Worm (Caenorhabditis elegans) whole organism, L1 larva: Measurements from ENCODE around the gene swsn-7.
A peak's percentile ranks its signal among the peaks of the same experiment; 100 is the strongest.

Experiments used
- Y116A8C.19 ChIP-seq: sonication (generic microtip); optimal IDR thresholded peaks from 2 replicates; lab custom pipeline; 2016; ENCODE audit warnings: missing compliant biosample characterization, missing genetic modification characterization, borderline replicate concordance
- ama-1 ChIP-seq: fragments of 150-350 bp; optimal IDR thresholded peaks from 2 replicates; lab custom pipeline; 2014
- dsc-1 ChIP-seq: sonication (generic microtip); optimal IDR thresholded peaks from 2 replicates; lab custom pipeline; 2016; ENCODE audit warnings: mild to moderate bottlenecking, missing genetic modification characterization, missing compliant biosample characterization
- elt-3 ChIP-seq, 6 experiments: fragments of 150-350 bp in 1 of 6; sonication (generic microtip); optimal IDR thresholded peaks; 2 replicates each; lab custom pipeline; 2017 to 2018; ENCODE audit warnings: missing biosample characterization in 6 of 6, missing genetic modification characterization in 6 of 6, inconsistent platforms in 1 of 6
- jun-1 ChIP-seq: fragments of 150-350 bp; optimal IDR thresholded peaks from 2 replicates; lab custom pipeline; 2014; ENCODE audit warnings: missing biosample characterization, missing genetic modification reagents, missing genetic modification characterization
- lin-13 ChIP-seq: fragments of 150-350 bp; optimal IDR thresholded peaks from 2 replicates; lab custom pipeline; 2014; ENCODE audit warnings: missing biosample characterization, missing genetic modification reagents, missing genetic modification characterization
- lin-15B ChIP-seq: fragments of 150-350 bp; sonication (generic microtip); optimal IDR thresholded peaks from 3 replicates; lab custom pipeline; 2014; ENCODE audit warnings: missing biosample characterization, missing genetic modification characterization
- mdl-1 ChIP-seq, 2 experiments: fragments of 150-350 bp; optimal IDR thresholded peaks; 2 replicates each; lab custom pipeline; 2014 to 2017; ENCODE audit warnings: missing biosample characterization in 2 of 2, missing genetic modification characterization in 2 of 2, inconsistent platforms in 1 of 2
- pqm-1 ChIP-seq: sonication (generic microtip); optimal IDR thresholded peaks from 3 replicates; lab custom pipeline; 2017; ENCODE audit warnings: missing biosample characterization, missing genetic modification characterization
- skn-1 ChIP-seq: fragments of 150-350 bp; optimal IDR thresholded peaks from 2 replicates; lab custom pipeline; 2014; ENCODE audit warnings: missing biosample characterization, missing genetic modification characterization
- tbx-2 ChIP-seq: sonication (generic microtip); optimal IDR thresholded peaks from 2 replicates; lab custom pipeline; 2016; ENCODE audit warnings: missing genetic modification characterization, missing compliant biosample characterization
- unc-130 ChIP-seq: fragments of 150-350 bp; optimal IDR thresholded peaks from 2 replicates; lab custom pipeline; 2017; ENCODE audit warnings: missing biosample characterization, missing genetic modification characterization, inconsistent platforms
- xbp-1 ChIP-seq: sonication (generic microtip); optimal IDR thresholded peaks from 2 replicates; lab custom pipeline; 2016; ENCODE audit warnings: missing genetic modification characterization, missing compliant biosample characterization

- no peak for TF ChIP-seq jun-1 (tag; lab: Kevin White, UChicago)
- TF ChIP-seq ama-1, result no peak
- TF ChIP-seq xbp-1 (tag; lab: Kevin White, UChicago), result no peak
- TF ChIP-seq skn-1, result no peak
- TF ChIP-seq pqm-1 (tag; lab: Kevin White, UChicago), result no peak
- TF ChIP-seq lin-13 (GFP tag; lab: Kevin White, UChicago), result peak; percentile 33
- TF ChIP-seq lin-15B (tag; lab: Kevin White, UChicago), result no peak
- peak; percentile 33 for TF ChIP-seq tbx-2 (tag; lab: Kevin White, UChicago)
- TF ChIP-seq mdl-1 (tag; optimal IDR thresholded peaks at IDR 0.05; lab: Kevin White, UChicago), result peak in 1 of 2 experiments; percentile 51
- no peak for TF ChIP-seq Y116A8C.19 (tag; lab: Kevin White, UChicago)
- TF ChIP-seq unc-130, result no peak
- peak in 4 of 6 experiments; percentile 5 to 45 (median 30) for TF ChIP-seq elt-3 (tag; optimal IDR thresholded peaks at IDR 0.05; lab: Kevin White, UChicago)
- no peak for TF ChIP-seq dsc-1 (tag; lab: Kevin White, UChicago)
Measured at ce11 chrII:8015483-8015938, 12.1 kb downstream of the swsn-7 start.
